Worm (Caenorhabditis elegans) whole organism, L4 larva: ENCODE data around the gene tbc-7.

Experiments
- ama-1 ChIP-seq: fragments of 150-350 bp; optimal IDR thresholded peaks from 2 replicates; lab custom pipeline; 2014; ENCODE audit warnings: inconsistent platforms, mixed read lengths
- arid-1 ChIP-seq: fragments of 200-800 bp; sonication (Bioruptor generic); conservative IDR thresholded peaks from 2 replicates; pipeline ENCODE4 v1.3.6; 2022; ENCODE audit warnings: missing genetic modification reagents, missing genetic modification characterization, missing compliant biosample characterization
- fos-1 ChIP-seq: fragments of 150-350 bp; optimal IDR thresholded peaks from 2 replicates; lab custom pipeline; 2014; ENCODE audit warnings: missing biosample characterization, missing genetic modification characterization
- hif-1 ChIP-seq, 2 experiments: sonication (generic microtip); optimal IDR thresholded peaks; 2 replicates each; lab custom pipeline; 2016 to 2017; ENCODE audit warnings: missing compliant biosample characterization in 2 of 2, missing genetic modification characterization in 2 of 2, missing genetic modification reagents in 2 of 2, missing genotype in 2 of 2, mild to moderate bottlenecking in 1 of 2
- lin-13 ChIP-seq: fragments of 150-350 bp; optimal IDR thresholded peaks from 2 replicates; lab custom pipeline; 2014; ENCODE audit warnings: missing biosample characterization, missing genetic modification reagents, missing genetic modification characterization
- lin-39 ChIP-seq: fragments of 150-350 bp; optimal IDR thresholded peaks from 2 replicates; lab custom pipeline; 2014; ENCODE audit warnings: missing biosample characterization, missing genetic modification reagents, missing genetic modification characterization
- nhr-77 ChIP-seq: fragments of 150-350 bp; optimal IDR thresholded peaks from 2 replicates; lab custom pipeline; 2014; ENCODE audit warnings: missing biosample characterization, missing genetic modification characterization
- unc-62 ChIP-seq, 3 experiments: fragments of 150-350 bp in 1 of 3; sonication (generic microtip); optimal IDR thresholded peaks in 2 of 3; peaks in 1 of 3; 1 replicate in 1 of 3; 2 replicates in 2 of 3; lab custom pipeline; 2014 to 2017; ENCODE audit warnings: missing biosample characterization in 3 of 3, missing genetic modification characterization in 3 of 3, missing genetic modification reagents in 3 of 3, missing genotype in 1 of 3
- zip-11 ChIP-seq: fragments of 200-800 bp; sonication (Bioruptor generic); IDR thresholded peaks from 2 replicates; pipeline ENCODE4 v1.3.6; 2022; ENCODE audit warnings: missing genetic modification characterization, missing compliant biosample characterization
- ztf-7 ChIP-seq: fragments of 150-350 bp; optimal IDR thresholded peaks from 2 replicates; lab custom pipeline; 2014; ENCODE audit warnings: missing biosample characterization, missing genetic modification characterization

ce11 chrX:5119246-5119645 is 14.8 kb upstream of the tbc-7 start:
- peak in 1 of 2 experiments; percentile 11 for TF ChIP-seq hif-1 (tag; optimal IDR thresholded peaks at IDR 0.05; lab: Kevin White, UChicago)
- TF ChIP-seq ama-1 (lab: Kevin White, UChicago) = no peak
- TF ChIP-seq zip-11 (GFP tag; lab: Robert Waterston, UW) = no peak
- no peak for TF ChIP-seq lin-13
- no peak for TF ChIP-seq ztf-7 (tag; lab: Kevin White, UChicago)
- TF ChIP-seq fos-1 (tag; lab: Kevin White, UChicago) = no peak
- no peak for TF ChIP-seq nhr-77 (tag; lab: Kevin White, UChicago)
- peak in 1 of 2 experiments; percentile 8 for TF ChIP-seq unc-62 (GFP tag; optimal IDR thresholded peaks at IDR 0.05 in 1 of 2; lab: Kevin White, UChicago)
- no peak for TF ChIP-seq unc-62 (tag; optimal IDR thresholded peaks at IDR 0.05; lab: Kevin White, UChicago)
- TF ChIP-seq lin-39 (tag; lab: Kevin White, UChicago) = no peak
- TF ChIP-seq arid-1 (GFP tag; lab: Robert Waterston, UW) = no peak
